Fruit fly (Drosophila melanogaster) whole organism, embryonic: ENCODE measurements around the gene CG11562.

Source experiments
- Adf1 ChIP-seq: fragments of 200-800 bp; sonication (Bioruptor generic); IDR thresholded peaks from 2 replicates; pipeline ENCODE4 v1.3.6; 2022; ENCODE audit warnings: missing biosample characterization, missing genetic modification characterization
- Atf6 ChIP-seq: fragments of 200-800 bp; sonication (Bioruptor generic); IDR thresholded peaks from 2 replicates; pipeline ENCODE4 v1.3.6; 2022; ENCODE audit warnings: missing biosample characterization, missing genetic modification characterization
- CG10959 ChIP-seq: fragments of 200-800 bp; sonication (Bioruptor generic); IDR thresholded peaks from 2 replicates; pipeline ENCODE4 v1.3.6; 2022; ENCODE audit warnings: missing biosample characterization, missing genetic modification characterization
- CG11456 ChIP-seq: fragments of 200-800 bp; sonication (Bioruptor generic); IDR thresholded peaks from 3 replicates; pipeline ENCODE4 v1.3.6; 2022; ENCODE audit warnings: missing biosample characterization, missing genetic modification characterization
- CG11560 ChIP-seq: fragments of 200-800 bp; sonication (Bioruptor generic); IDR thresholded peaks from 3 replicates; pipeline ENCODE4 v1.3.6; 2022; ENCODE audit warnings: missing biosample characterization, missing genetic modification characterization
- CG11723 ChIP-seq: fragments of 200-800 bp; sonication (Bioruptor generic); optimal IDR thresholded peaks from 2 replicates; lab custom pipeline; 2017; ENCODE audit warnings: missing biosample characterization, mild to moderate bottlenecking, missing genetic modification characterization
- CG12391 ChIP-seq: fragments of 200-800 bp; sonication (Bioruptor generic); optimal IDR thresholded peaks from 3 replicates; lab custom pipeline; 2018; ENCODE audit warnings: missing biosample characterization, mild to moderate bottlenecking, missing genetic modification characterization, moderate library complexity
- CG13287 ChIP-seq: fragments of 200-800 bp; sonication (Bioruptor generic); IDR thresholded peaks from 2 replicates; pipeline ENCODE4 v1.3.6; 2022; ENCODE audit warnings: missing biosample characterization, missing genetic modification characterization; ENCODE audit not compliant: partially characterized antibody
- CG13424 ChIP-seq: fragments of 200-800 bp; sonication (Bioruptor generic); optimal IDR thresholded peaks from 2 replicates; lab custom pipeline; 2019; ENCODE audit warnings: missing biosample characterization, mild to moderate bottlenecking, missing genetic modification characterization, moderate library complexity
- CG15269 ChIP-seq: fragments of 200-800 bp; sonication (Bioruptor generic); optimal IDR thresholded peaks from 2 replicates; lab custom pipeline; 2018; ENCODE audit warnings: missing biosample characterization, mild to moderate bottlenecking, missing genetic modification characterization, moderate library complexity
- CG1647 ChIP-seq: fragments of 200-800 bp; sonication (Bioruptor generic); optimal IDR thresholded peaks from 3 replicates; lab custom pipeline; 2016; ENCODE audit warnings: missing biosample characterization, missing genetic modification characterization
- CG16813 ChIP-seq: fragments of 200-800 bp; sonication (Bioruptor generic); IDR thresholded peaks from 3 replicates; pipeline ENCODE4 v1.3.6; 2022; ENCODE audit warnings: missing biosample characterization, missing genetic modification characterization; ENCODE audit not compliant: partially characterized antibody
- CG16815 ChIP-seq: fragments of 200-800 bp; sonication (Bioruptor generic); optimal IDR thresholded peaks from 3 replicates; lab custom pipeline; 2017; ENCODE audit warnings: missing biosample characterization, mild to moderate bottlenecking, missing genetic modification characterization
- CG17829 ChIP-seq: fragments of 200-800 bp; optimal IDR thresholded peaks from 2 replicates; lab custom pipeline; 2019; ENCODE audit warnings: missing biosample characterization, mild to moderate bottlenecking, missing genetic modification characterization, moderate library complexity
- CG1832 ChIP-seq: fragments of 200-800 bp; sonication (Bioruptor generic); optimal IDR thresholded peaks from 2 replicates; lab custom pipeline; 2017; ENCODE audit warnings: missing biosample characterization, mild to moderate bottlenecking, missing genetic modification characterization, inconsistent platforms
- CG18764 ChIP-seq: fragments of 200-800 bp; sonication (Bioruptor generic); optimal IDR thresholded peaks from 3 replicates; lab custom pipeline; 2016; ENCODE audit warnings: missing biosample characterization, missing genetic modification characterization
- CG2875 ChIP-seq: fragments of 200-800 bp; sonication (Bioruptor generic); optimal IDR thresholded peaks from 2 replicates; lab custom pipeline; 2017; ENCODE audit warnings: missing biosample characterization, mild to moderate bottlenecking, missing genetic modification characterization, missing genetic modification reagents
- CG31388 ChIP-seq: fragments of 200-800 bp; sonication (Bioruptor generic); optimal IDR thresholded peaks from 2 replicates; lab custom pipeline; 2016; ENCODE audit warnings: missing biosample characterization, missing genetic modification characterization
- CG3163 ChIP-seq: fragments of 200-800 bp; sonication (Bioruptor generic); optimal IDR thresholded peaks from 3 replicates; lab custom pipeline; 2016; ENCODE audit warnings: missing biosample characterization, missing genetic modification characterization
- CG3281 ChIP-seq: fragments of 200-800 bp; sonication (Bioruptor generic); optimal IDR thresholded peaks from 3 replicates; lab custom pipeline; 2017; ENCODE audit warnings: missing biosample characterization, mild to moderate bottlenecking, missing genetic modification characterization
- CG4820 ChIP-seq: fragments of 200-800 bp; sonication (Bioruptor generic); optimal IDR thresholded peaks from 3 replicates; lab custom pipeline; 2016; ENCODE audit warnings: missing biosample characterization, missing genetic modification characterization
- CG6175 ChIP-seq: fragments of 200-800 bp; sonication (Bioruptor generic); IDR thresholded peaks from 3 replicates; pipeline ENCODE4 v1.3.6; 2022; ENCODE audit warnings: missing biosample characterization, missing genetic modification characterization
- CG6689 ChIP-seq: fragments of 200-800 bp; sonication (Bioruptor generic); IDR thresholded peaks from 2 replicates; pipeline ENCODE4 v1.3.6; 2022; ENCODE audit warnings: missing biosample characterization, missing genetic modification characterization
- CG7357 ChIP-seq: fragments of 200-800 bp; sonication (Bioruptor generic); IDR thresholded peaks from 3 replicates; pipeline ENCODE4 v1.3.6; 2022; ENCODE audit warnings: missing biosample characterization, missing genetic modification characterization
- CG9437 ChIP-seq: fragments of 200-800 bp; sonication (Bioruptor generic); optimal IDR thresholded peaks from 2 replicates; lab custom pipeline; 2018; ENCODE audit warnings: missing biosample characterization, mild to moderate bottlenecking, missing genetic modification characterization
- CG9876 ChIP-seq: fragments of 200-800 bp; sonication (Bioruptor generic); optimal IDR thresholded peaks from 2 replicates; lab custom pipeline; 2016; ENCODE audit warnings: missing biosample characterization, missing genetic modification characterization
- Dad ChIP-seq: fragments of 200-800 bp; sonication (Bioruptor generic); optimal IDR thresholded peaks from 3 replicates; lab custom pipeline; 2016; ENCODE audit warnings: missing biosample characterization, missing genetic modification characterization
- Dfd ChIP-seq, 2 experiments: fragments of >200 bp; optimal IDR thresholded peaks; 2 replicates each; lab custom pipeline; 2017; ENCODE audit warnings: missing biosample characterization in 2 of 2, missing genetic modification characterization in 2 of 2
- Dip3 ChIP-seq: fragments of 200-800 bp; sonication (Bioruptor generic); optimal IDR thresholded peaks from 3 replicates; lab custom pipeline; 2016; ENCODE audit warnings: missing biosample characterization, missing genetic modification characterization
- HHEX ChIP-seq: fragments of 200-800 bp; sonication (Bioruptor generic); optimal IDR thresholded peaks from 3 replicates; lab custom pipeline; 2017; ENCODE audit warnings: missing biosample characterization, mild to moderate bottlenecking, missing genetic modification characterization, missing genetic modification reagents
- Hr3 ChIP-seq: fragments of 200-800 bp; sonication (Bioruptor generic); optimal IDR thresholded peaks from 3 replicates; lab custom pipeline; 2016; ENCODE audit warnings: missing biosample characterization, missing genetic modification characterization
- Hr78 ChIP-seq, 2 experiments: fragments of 200-800 bp in 1 of 2; fragments of >200 bp in 1 of 2; sonication (Bioruptor generic) in 1 of 2; optimal IDR thresholded peaks; 2 replicates each; lab custom pipeline; 2017 to 2019; ENCODE audit warnings: missing biosample characterization in 2 of 2, missing genetic modification characterization in 2 of 2, mild to moderate bottlenecking in 1 of 2, moderate library complexity in 1 of 2
- PHDP ChIP-seq: fragments of 200-800 bp; sonication (Bioruptor generic); optimal IDR thresholded peaks from 3 replicates; lab custom pipeline; 2018; ENCODE audit warnings: missing biosample characterization, mild to moderate bottlenecking, missing genetic modification characterization, moderate library complexity
- Ravus ChIP-seq: fragments of 200-800 bp; sonication (Bioruptor generic); IDR thresholded peaks from 2 replicates; pipeline ENCODE4 v1.3.6; 2022; ENCODE audit warnings: missing biosample characterization, missing genetic modification characterization
- Sox100B ChIP-seq: fragments of 200-800 bp; sonication (Bioruptor generic); optimal IDR thresholded peaks from 3 replicates; lab custom pipeline; 2018; ENCODE audit warnings: missing biosample characterization, mild to moderate bottlenecking, missing genetic modification characterization
- Sox102F ChIP-seq: fragments of 200-800 bp; sonication (Bioruptor generic); optimal IDR thresholded peaks from 2 replicates; lab custom pipeline; 2018; ENCODE audit warnings: missing biosample characterization, mild to moderate bottlenecking, missing genetic modification characterization, moderate library complexity
- Tbp ChIP-seq: fragments of >200 bp; optimal IDR thresholded peaks from 2 replicates; lab custom pipeline; 2018; ENCODE audit warnings: missing biosample characterization, missing genetic modification characterization
- ab ChIP-seq: fragments of 200-800 bp; sonication (Bioruptor generic); optimal IDR thresholded peaks from 2 replicates; lab custom pipeline; 2016; ENCODE audit warnings: missing biosample characterization, missing genetic modification characterization
- al ChIP-seq: fragments of 200-800 bp; sonication (Bioruptor generic); IDR thresholded peaks from 2 replicates; pipeline ENCODE4 v1.3.6; 2022; ENCODE audit warnings: missing biosample characterization, missing genetic modification characterization
- ash1 ChIP-seq: fragments of 200-800 bp; sonication (Bioruptor generic); optimal IDR thresholded peaks from 2 replicates; lab custom pipeline; 2018; ENCODE audit warnings: missing biosample characterization, mild to moderate bottlenecking, missing genetic modification characterization
- bcd ChIP-seq: fragments of 200-800 bp; sonication (Bioruptor generic); optimal IDR thresholded peaks from 2 replicates; lab custom pipeline; 2017; ENCODE audit warnings: missing biosample characterization, mild to moderate bottlenecking, missing genetic modification characterization
- bigmax ChIP-seq: fragments of 200-800 bp; sonication (Bioruptor generic); optimal IDR thresholded peaks from 2 replicates; lab custom pipeline; 2018; ENCODE audit warnings: missing biosample characterization, mild to moderate bottlenecking, missing genetic modification characterization
- cato ChIP-seq: fragments of 200-800 bp; sonication (Bioruptor generic); optimal IDR thresholded peaks from 2 replicates; lab custom pipeline; 2016; ENCODE audit warnings: missing biosample characterization, missing genetic modification characterization, borderline replicate concordance
- dysf ChIP-seq: fragments of 200-800 bp; sonication (Bioruptor generic); IDR thresholded peaks from 3 replicates; pipeline ENCODE4 v1.3.6; 2022; ENCODE audit warnings: missing biosample characterization, missing genetic modification characterization
- fd102C ChIP-seq: fragments of 200-800 bp; sonication (Bioruptor generic); optimal IDR thresholded peaks from 2 replicates; lab custom pipeline; 2018; ENCODE audit warnings: missing biosample characterization, mild to moderate bottlenecking, missing genetic modification characterization, moderate library complexity
- fru ChIP-seq: fragments of >200 bp; optimal IDR thresholded peaks from 2 replicates; lab custom pipeline; 2017
- mirr ChIP-seq: fragments of 200-800 bp; sonication (Bioruptor generic); optimal IDR thresholded peaks from 3 replicates; lab custom pipeline; 2018; ENCODE audit warnings: missing biosample characterization, mild to moderate bottlenecking, missing genetic modification characterization
- odd ChIP-seq: fragments of 200-800 bp; sonication (Bioruptor generic); optimal IDR thresholded peaks from 2 replicates; lab custom pipeline; 2017; ENCODE audit warnings: missing biosample characterization, mild to moderate bottlenecking, missing genetic modification characterization
- psq ChIP-seq: fragments of 200-800 bp; sonication (Bioruptor generic); optimal IDR thresholded peaks from 2 replicates; lab custom pipeline; 2017; ENCODE audit warnings: missing biosample characterization, missing genetic modification characterization
- tap ChIP-seq: fragments of 200-800 bp; optimal IDR thresholded peaks from 3 replicates; lab custom pipeline; 2019; ENCODE audit warnings: missing biosample characterization, mild to moderate bottlenecking, missing genetic modification characterization, moderate library complexity
- tgo ChIP-seq: fragments of 200-800 bp; sonication (Bioruptor generic); IDR thresholded peaks from 3 replicates; pipeline ENCODE4 v1.3.6; 2022; ENCODE audit warnings: missing biosample characterization, missing genetic modification characterization
- usp ChIP-seq: fragments of >200 bp; optimal IDR thresholded peaks from 2 replicates; lab custom pipeline; 2017; ENCODE audit warnings: missing biosample characterization, missing genetic modification characterization

CG11562 gene

DNA sequence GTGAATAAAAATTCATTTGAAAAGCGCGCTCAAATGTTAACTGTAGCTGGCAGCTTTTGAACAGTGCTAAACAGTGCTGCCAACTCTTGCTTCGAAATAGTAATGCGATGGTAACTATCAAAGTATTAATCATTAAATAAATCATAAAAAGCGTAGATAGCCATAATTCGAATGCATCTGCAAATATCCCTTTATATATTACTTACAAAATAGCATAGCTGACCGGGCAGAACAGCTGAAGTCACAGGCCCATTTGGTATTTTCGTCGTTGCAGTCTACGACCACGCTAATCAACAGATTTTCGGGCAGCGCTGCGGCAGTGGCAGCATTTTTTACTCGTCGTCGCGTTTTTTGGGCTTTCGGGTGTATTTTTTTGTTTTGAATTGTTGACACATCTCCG is 13.4 kb downstream of the CG11562 start, which contains the start of gene Plc21C (continued):
- TF ChIP-seq ab (GFP tag; lab: Kevin White, UChicago) (no peak), CG31388 (GFP tag; lab: Kevin White, UChicago) (no peak), ash1 (no peak), mirr (no peak), CG13287 (peak; percentile 44), usp (no peak), CG6175 (GFP tag; lab: Robert Waterston, UW) (no peak), Dfd (GFP tag; optimal IDR thresholded peaks at IDR 0.05; lab: Kevin White, UChicago) (no peak), CG12391 (tag; lab: Kevin White, UChicago) (peak; percentile 65), psq (GFP tag; lab: Kevin White, UChicago) (no peak), Adf1 (peak; percentile 92), bcd (GFP tag; lab: Kevin White, UChicago) (peak; percentile 39), CG11723 (GFP tag; lab: Kevin White, UChicago) (no peak), cato (no peak), Hr3 (GFP tag; lab: Kevin White, UChicago) (peak; percentile 71), dysf (GFP tag; lab: Robert Waterston, UW) (no peak; the same call in 2 of the 3 replicates), CG3281 (GFP tag; lab: Kevin White, UChicago) (peak; percentile 11), Ravus (GFP tag; lab: Robert Waterston, UW) (no peak), Sox100B (no peak), CG10959 (no peak), tgo (0 out of 3 replicates have a peak, but pooled peaks have one; percentile 23), CG11456 (GFP tag; lab: Robert Waterston, UW) (0 out of 3 replicates have a peak, but pooled peaks have one; percentile 27), Dad (GFP tag; lab: Kevin White, UChicago) (peak; percentile 27), CG16813 (GFP tag; lab: Robert Waterston, UW) (peak; percentile 53; the same call in 2 of the 3 replicates), Dip3 (GFP tag; lab: Kevin White, UChicago) (peak; percentile 35), fd102C (GFP tag; lab: Kevin White, UChicago) (no peak), CG17829 (tag; lab: Kevin White, UChicago) (peak; percentile 69), CG18764 (GFP tag; lab: Kevin White, UChicago) (no peak), CG3163 (peak; percentile 43), CG1647 (peak; percentile 50), Atf6 (GFP tag; lab: Robert Waterston, UW) (peak; percentile 42; the same call in 1 of the 2 replicates), CG15269 (peak; percentile 35), CG16815 (GFP tag; lab: Kevin White, UChicago) (no peak), CG4820 (GFP tag; lab: Kevin White, UChicago) (peak; percentile 7), Tbp (no peak), CG9437 (peak; percentile 23), CG7357 (GFP tag; lab: Robert Waterston, UW) (no peak), bigmax (no peak), CG11560 (tag; lab: Robert Waterston, UW) (peak; percentile 33; the same call in 1 of the 3 replicates), CG1832 (GFP tag; lab: Kevin White, UChicago) (no peak), CG6689 (GFP tag; lab: Robert Waterston, UW) (no peak), CG2875 (GFP tag; lab: Kevin White, UChicago) (no peak), Hr78 (GFP tag; optimal IDR thresholded peaks at IDR 0.05; lab: Kevin White, UChicago) (no peak), CG9876 (GFP tag; lab: Kevin White, UChicago) (no peak), odd (GFP tag; lab: Kevin White, UChicago) (no peak), HHEX (GFP tag; lab: Kevin White, UChicago) (no peak), PHDP (tag; lab: Kevin White, UChicago) (peak; percentile 59), al (GFP tag; lab: Robert Waterston, UW) (peak; percentile 16; the same call in 1 of the 2 replicates), fru (lab: Kevin White, UChicago) (no peak), CG13424 (tag; lab: Kevin White, UChicago) (peak; percentile 63), tap (tag; lab: Kevin White, UChicago) (no peak), Sox102F (GFP tag; lab: Kevin White, UChicago) (no peak)
